Worm (Caenorhabditis elegans) whole organism, early embryonic: ENCODE results near the gene csb-1.

Experiments
- B0310.2 ChIP-seq: sonication (generic microtip); optimal IDR thresholded peaks from 2 replicates; lab custom pipeline; 2016; ENCODE audit warnings: mild to moderate bottlenecking, missing genetic modification characterization, missing compliant biosample characterization
- F13C5.2 ChIP-seq: sonication (generic microtip); optimal IDR thresholded peaks from 2 replicates; lab custom pipeline; 2017; ENCODE audit warnings: mild to moderate bottlenecking, missing genetic modification characterization, inconsistent platforms, missing compliant biosample characterization
- aly-1 ChIP-seq: sonication (generic microtip); optimal IDR thresholded peaks from 2 replicates; lab custom pipeline; 2016; ENCODE audit warnings: missing genetic modification characterization, missing compliant biosample characterization
- ama-1 ChIP-seq: fragments of 150-350 bp; optimal IDR thresholded peaks from 2 replicates; lab custom pipeline; 2014
- ceh-13 ChIP-seq: fragments of 200-800 bp; sonication (Bioruptor generic); optimal IDR thresholded peaks from 2 replicates; lab custom pipeline; 2018; ENCODE audit warnings: mild to moderate bottlenecking, missing genetic modification characterization, missing compliant biosample characterization
- ceh-36 ChIP-seq: sonication (generic microtip); optimal IDR thresholded peaks from 2 replicates; lab custom pipeline; 2016; ENCODE audit warnings: missing genetic modification characterization, inconsistent platforms, missing compliant biosample characterization
- ets-7 ChIP-seq: sonication (generic microtip); optimal IDR thresholded peaks from 2 replicates; lab custom pipeline; 2016; ENCODE audit warnings: missing genotype, missing genetic modification characterization, missing compliant biosample characterization
- flt-1 ChIP-seq: fragments of 200-800 bp; sonication (Bioruptor generic); IDR thresholded peaks from 2 replicates; pipeline ENCODE4 v1.3.6; 2022; ENCODE audit warnings: missing genetic modification characterization, missing compliant biosample characterization
- hmbx-1 ChIP-seq: sonication (generic microtip); optimal IDR thresholded peaks from 2 replicates; lab custom pipeline; 2016; ENCODE audit warnings: mild to moderate bottlenecking, missing genetic modification characterization, missing compliant biosample characterization
- hmg-4 ChIP-seq: fragments of 200-800 bp; sonication (Bioruptor generic); optimal IDR thresholded peaks from 2 replicates; lab custom pipeline; 2018; ENCODE audit warnings: mild to moderate bottlenecking, missing genetic modification characterization, missing compliant biosample characterization
- hnd-1 ChIP-seq: sonication (generic microtip); optimal IDR thresholded peaks from 2 replicates; lab custom pipeline; 2016; ENCODE audit warnings: missing genetic modification characterization, missing compliant biosample characterization
- pes-1 ChIP-seq: fragments of 200-800 bp; sonication (Bioruptor generic); IDR thresholded peaks from 2 replicates; pipeline ENCODE4 v1.3.6; 2022; ENCODE audit warnings: missing genetic modification reagents, missing genetic modification characterization, missing compliant biosample characterization
- scrt-1 ChIP-seq: fragments of 200-800 bp; sonication (Bioruptor generic); IDR thresholded peaks from 2 replicates; pipeline ENCODE4 v1.3.6; 2022; ENCODE audit warnings: missing genetic modification characterization, missing compliant biosample characterization
- sea-1 ChIP-seq: fragments of 200-800 bp; sonication (Bioruptor generic); conservative IDR thresholded peaks from 2 replicates; pipeline ENCODE4 v1.3.6; 2022; ENCODE audit warnings: missing genetic modification characterization, missing compliant biosample characterization
- tbx-11 ChIP-seq: fragments of 200-800 bp; sonication (Bioruptor generic); IDR thresholded peaks from 2 replicates; pipeline ENCODE4 v1.3.6; 2022; ENCODE audit warnings: missing genetic modification characterization, missing compliant biosample characterization
- tbx-37 ChIP-seq: fragments of 200-800 bp; sonication (Bioruptor generic); conservative IDR thresholded peaks from 2 replicates; pipeline ENCODE4 v1.3.6; 2022; ENCODE audit warnings: missing genetic modification reagents, missing genetic modification characterization, missing compliant biosample characterization
- tra-4 ChIP-seq: sonication (generic microtip); optimal IDR thresholded peaks from 2 replicates; lab custom pipeline; 2017; ENCODE audit warnings: missing genetic modification characterization, missing compliant biosample characterization

Gene csb-1

DNA sequence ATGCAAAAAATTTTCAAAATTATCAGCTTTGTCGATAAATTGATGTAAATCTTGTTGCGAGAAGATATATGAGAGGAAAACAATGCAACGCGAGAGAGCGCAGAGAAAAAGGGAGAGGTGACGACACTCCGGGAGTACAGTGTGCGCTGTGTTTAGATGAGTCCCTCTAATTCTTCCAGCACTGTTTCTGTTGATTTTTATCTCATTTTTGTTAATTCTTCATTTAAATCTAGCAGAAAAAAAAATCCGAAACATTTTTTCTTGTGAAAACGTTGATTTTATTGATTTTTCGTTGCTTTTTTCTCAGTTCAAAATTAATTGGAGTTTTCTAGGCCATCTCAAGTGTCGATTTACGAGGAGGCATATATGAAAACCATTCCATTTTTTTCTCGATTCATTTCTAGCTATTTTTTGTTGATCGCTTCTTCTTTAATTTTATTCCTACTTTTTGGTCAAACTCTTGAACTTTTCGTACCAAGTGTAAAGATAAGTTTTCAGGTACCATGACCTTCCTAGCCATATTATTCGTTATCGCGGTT lies 16.3 kb downstream of the csb-1 start, which contains the start of gene acl-1:
Gene acl-1, plus strand, starts transcription at position 489 of the 539 bp plus-strand sequence.
- TF ChIP-seq F13C5.2 (tag; lab: Kevin White, UChicago) (peak; percentile 23), tbx-37 (GFP tag; lab: Robert Waterston, UW) (0 out of 2 replicates have a peak, but pooled peaks have one; percentile 36), B0310.2 (tag; lab: Kevin White, UChicago) (no peak), ceh-13 (GFP tag; lab: Kevin White, UChicago) (no peak)

DNA sequence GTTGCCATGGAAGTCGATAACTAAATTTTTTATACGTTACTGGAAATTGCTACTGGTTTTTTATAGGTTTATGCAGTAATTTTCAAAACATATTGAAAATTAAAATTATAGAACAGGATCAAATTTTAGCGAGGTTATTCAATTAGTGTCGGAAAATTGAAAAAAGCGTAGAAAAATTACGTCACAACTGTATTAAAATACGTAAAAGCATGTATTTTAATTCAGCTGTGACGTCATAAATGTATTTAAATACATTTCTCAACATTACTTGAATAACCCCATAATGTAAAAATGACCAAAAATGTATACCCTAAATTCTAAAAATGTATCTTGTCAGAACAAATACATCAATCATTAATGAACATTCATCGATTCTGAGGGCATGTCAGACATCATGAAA lies 16.9 kb downstream of the csb-1 start:
- TF ChIP-seq tra-4 (tag; lab: Kevin White, UChicago), result no peak
- TF ChIP-seq sea-1 (GFP tag; lab: Robert Waterston, UW), result no peak
- no peak for TF ChIP-seq ceh-13 (GFP tag; lab: Kevin White, UChicago)
- TF ChIP-seq hnd-1, result no peak
- no peak for TF ChIP-seq F13C5.2 (tag; lab: Kevin White, UChicago)
- no peak for TF ChIP-seq ceh-36 (tag; lab: Kevin White, UChicago)
- TF ChIP-seq ama-1 (lab: Kevin White, UChicago), result no peak
- TF ChIP-seq hmg-4 (GFP tag; lab: Kevin White, UChicago), result no peak
- no peak for TF ChIP-seq B0310.2 (tag; lab: Kevin White, UChicago)
- no peak for TF ChIP-seq hmbx-1
- no peak for TF ChIP-seq tbx-37 (GFP tag; lab: Robert Waterston, UW)
- no peak for TF ChIP-seq scrt-1 (GFP tag; lab: Robert Waterston, UW)
- no peak for TF ChIP-seq ets-7
- TF ChIP-seq aly-1 (tag; lab: Kevin White, UChicago), result no peak
- no peak for TF ChIP-seq pes-1 (GFP tag; lab: Robert Waterston, UW)

DNA sequence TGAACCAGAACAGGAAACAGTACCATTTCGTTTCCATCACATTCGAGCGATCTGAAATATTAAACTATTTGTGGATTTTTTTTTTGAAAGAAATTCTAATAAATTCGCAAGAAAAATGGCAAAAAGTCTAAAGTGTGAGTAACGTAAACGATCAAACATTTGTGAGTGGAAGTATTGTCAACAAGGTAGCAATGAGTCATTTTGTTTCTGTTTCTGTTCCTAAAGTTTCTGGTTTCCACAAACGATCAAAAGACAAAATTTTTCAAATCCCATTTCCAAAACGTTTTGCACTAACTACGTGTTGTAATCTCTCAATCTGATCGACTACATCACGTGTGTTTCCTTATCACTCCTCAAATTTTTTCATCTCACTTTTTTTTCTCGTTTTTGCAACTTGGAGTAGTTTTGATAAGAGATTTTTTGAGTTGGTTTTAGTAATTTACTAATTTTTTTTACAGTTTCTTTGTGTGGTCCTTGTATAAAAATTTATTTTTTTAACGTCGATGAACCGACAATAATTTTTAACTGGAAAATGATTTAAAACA lies 18.1 kb downstream of the csb-1 start, which contains the start of gene F59F4.3:
Gene F59F4.3, minus strand, starts transcription at position 51 of the 545 bp plus-strand sequence.
- no peak for TF ChIP-seq hmg-4 (GFP tag; lab: Kevin White, UChicago)
- no peak for TF ChIP-seq tbx-11 (GFP tag; lab: Robert Waterston, UW)
- no peak for TF ChIP-seq scrt-1 (GFP tag; lab: Robert Waterston, UW)
- no peak for TF ChIP-seq aly-1 (tag; lab: Kevin White, UChicago)
- TF ChIP-seq hmbx-1, result no peak
- TF ChIP-seq sea-1 (GFP tag; lab: Robert Waterston, UW), result no peak
- TF ChIP-seq tbx-37 (GFP tag; lab: Robert Waterston, UW), result no peak
- TF ChIP-seq flt-1 (GFP tag; lab: Robert Waterston, UW), result no peak
- no peak for TF ChIP-seq ama-1 (lab: Kevin White, UChicago)
- TF ChIP-seq tra-4 (tag; lab: Kevin White, UChicago), result no peak
- no peak for TF ChIP-seq ceh-36 (tag; lab: Kevin White, UChicago)
- no peak for TF ChIP-seq F13C5.2 (tag; lab: Kevin White, UChicago)

DNA sequence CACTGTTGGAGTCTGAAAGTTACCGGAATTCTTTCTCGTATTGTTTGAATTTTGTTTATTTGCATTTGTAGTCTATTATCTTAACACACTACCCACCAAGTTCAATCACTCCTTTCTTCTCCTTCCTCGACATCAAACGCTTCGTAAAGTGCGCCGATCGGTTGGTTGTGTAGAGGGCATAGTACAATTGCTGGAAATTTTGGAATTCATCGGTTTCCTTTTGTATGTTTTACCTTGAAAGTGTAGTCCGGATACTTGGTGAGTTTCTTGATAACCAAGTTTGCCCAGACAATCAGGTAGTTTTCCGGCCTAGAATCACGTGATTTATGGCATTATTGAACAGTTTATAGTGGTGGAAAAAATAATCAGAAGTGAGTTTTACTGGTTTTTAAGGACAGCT lies 19.2 kb downstream of the csb-1 start:
- no peak for TF ChIP-seq hmbx-1
- no peak for TF ChIP-seq sea-1 (GFP tag; lab: Robert Waterston, UW)
- no peak for TF ChIP-seq F13C5.2 (tag; lab: Kevin White, UChicago)
- no peak for TF ChIP-seq flt-1 (GFP tag; lab: Robert Waterston, UW)

DNA sequence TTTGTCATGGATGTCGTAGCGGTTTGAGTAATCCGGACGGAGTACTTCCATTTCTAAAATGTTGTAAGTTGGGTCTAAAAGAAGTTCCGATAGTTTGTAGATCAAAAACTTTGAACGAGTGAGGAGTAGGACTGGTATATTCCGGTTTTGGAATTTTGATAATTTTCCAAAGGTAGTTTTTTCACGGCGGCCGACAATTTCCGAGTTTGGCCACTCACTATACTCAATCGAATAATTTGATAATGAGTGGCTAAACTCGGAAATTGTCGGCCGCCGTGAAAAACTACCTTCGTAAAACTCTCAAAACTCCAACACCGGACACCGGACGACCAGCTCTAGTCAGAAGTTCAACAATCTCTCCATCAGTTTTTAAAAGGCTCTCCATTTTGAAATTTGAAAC lies 21.4 kb downstream of the csb-1 start:
- TF ChIP-seq hmg-4 (GFP tag; lab: Kevin White, UChicago) (no peak), flt-1 (GFP tag; lab: Robert Waterston, UW) (no peak), ceh-13 (GFP tag; lab: Kevin White, UChicago) (no peak), F13C5.2 (tag; lab: Kevin White, UChicago) (no peak), aly-1 (tag; lab: Kevin White, UChicago) (no peak), ama-1 (lab: Kevin White, UChicago) (no peak), hmbx-1 (no peak), sea-1 (GFP tag; lab: Robert Waterston, UW) (no peak), scrt-1 (GFP tag; lab: Robert Waterston, UW) (no peak), tra-4 (tag; lab: Kevin White, UChicago) (no peak), hnd-1 (no peak), ets-7 (no peak), pes-1 (GFP tag; lab: Robert Waterston, UW) (no peak), ceh-36 (tag; lab: Kevin White, UChicago) (no peak), tbx-11 (GFP tag; lab: Robert Waterston, UW) (no peak), B0310.2 (tag; lab: Kevin White, UChicago) (no peak), tbx-37 (GFP tag; lab: Robert Waterston, UW) (no peak)

DNA sequence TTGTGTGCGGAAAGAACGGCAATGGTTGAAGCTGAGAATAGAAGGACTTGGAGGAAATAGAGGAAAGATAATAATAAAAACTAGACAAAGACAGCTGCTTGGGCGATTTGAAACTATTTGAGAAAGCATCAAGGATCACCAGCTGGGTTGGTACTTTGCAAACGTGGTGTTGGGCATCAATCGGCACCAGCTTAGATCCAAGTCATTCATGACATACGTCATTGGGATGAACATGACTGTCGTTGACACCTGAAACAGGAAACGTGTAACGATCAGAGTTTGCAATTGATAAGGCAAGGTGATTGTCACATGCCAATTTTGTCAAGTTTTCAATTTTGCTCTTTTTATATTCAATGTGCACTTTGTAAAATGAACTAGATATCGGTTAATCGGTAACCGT lies 23.2 kb downstream of the csb-1 start:
- no peak for TF ChIP-seq ceh-13 (GFP tag; lab: Kevin White, UChicago)
- no peak for TF ChIP-seq tra-4 (tag; lab: Kevin White, UChicago)

DNA sequence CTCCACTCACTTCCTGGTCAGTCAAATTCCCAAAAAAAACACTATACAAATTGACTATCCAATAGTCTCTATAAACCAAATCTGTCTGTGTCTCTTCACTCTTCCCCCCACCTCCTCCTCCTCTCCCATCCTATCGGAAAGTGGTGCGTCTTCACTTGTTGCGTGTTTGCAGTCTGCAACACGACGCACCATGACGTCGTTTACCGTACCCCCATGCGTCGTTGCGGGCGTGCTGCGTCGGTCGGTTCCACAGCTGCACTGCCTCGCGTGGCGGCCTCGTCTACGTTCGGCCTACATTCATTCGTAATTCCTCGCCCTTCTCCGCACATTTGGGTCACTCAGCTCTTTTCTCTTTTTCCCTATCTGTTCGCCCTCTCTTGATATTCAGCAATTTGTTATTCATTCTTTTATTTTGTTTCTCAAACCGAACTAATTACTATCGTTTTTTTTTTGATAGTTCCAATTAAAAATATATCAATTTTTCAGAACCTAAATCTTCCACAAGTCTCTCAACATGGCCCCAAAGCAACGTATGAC lies 24.6 kb downstream of the csb-1 start, which contains the start of gene serp-1.1:
Gene serp-1.1, plus strand, starts transcription at position 487 of the 537 bp plus-strand sequence.
- TF ChIP-seq tra-4 (tag; lab: Kevin White, UChicago) (no peak), B0310.2 (tag; lab: Kevin White, UChicago) (peak; percentile 54), scrt-1 (GFP tag; lab: Robert Waterston, UW) (peak; percentile 62), ceh-13 (GFP tag; lab: Kevin White, UChicago) (no peak), flt-1 (GFP tag; lab: Robert Waterston, UW) (peak; percentile 57), hmbx-1 (no peak), pes-1 (GFP tag; lab: Robert Waterston, UW) (peak; percentile 59; the same call in 1 of the 2 replicates), ets-7 (peak; percentile 69), hnd-1 (no peak), ceh-36 (tag; lab: Kevin White, UChicago) (no peak), sea-1 (GFP tag; lab: Robert Waterston, UW) (peak; percentile 89), tbx-37 (GFP tag; lab: Robert Waterston, UW) (0 out of 2 replicates have a peak, but pooled peaks have one; percentile 43), hmg-4 (GFP tag; lab: Kevin White, UChicago) (peak; percentile 92), aly-1 (tag; lab: Kevin White, UChicago) (peak; percentile 74), ama-1 (lab: Kevin White, UChicago) (no peak), tbx-11 (GFP tag; lab: Robert Waterston, UW) (0 out of 2 replicates have a peak, but pooled peaks have one; percentile 33), F13C5.2 (tag; lab: Kevin White, UChicago) (peak; percentile 89)
